Fruit fly (Drosophila melanogaster): ENCODE measurements around the gene CG9962.

CG9962 gene

dm6 chr2L:2653749-2654148 is 6.2 kb upstream of the CG9962 start, which contains the start of gene Or23a:
Gene Or23a, plus strand, starts transcription at chr2L:2654049.
- TF ChIP-seq dsf (GFP tag; optimal IDR thresholded peaks at IDR 0.05; ENCODE audit: borderline replicate concordance) (no peak), dl (GFP tag; optimal IDR thresholded peaks at IDR 0.05; ENCODE audit: insufficient read depth in 1 of 2, partially characterized antibody in 2 of 2) (no peak), Dfd (GFP tag; optimal IDR thresholded peaks at IDR 0.05) (no peak), Abd-B (GFP tag; optimal IDR thresholded peaks at IDR 0.05) (no peak), lola (GFP tag; optimal IDR thresholded peaks at IDR 0.05) (no peak), sv (GFP tag; optimal IDR thresholded peaks at IDR 0.05) (no peak), CG32264 (GFP tag; optimal IDR thresholded peaks at IDR 0.05) (no peak), N (GFP tag; optimal IDR thresholded peaks at IDR 0.05) (no peak), OdsH (GFP tag; optimal IDR thresholded peaks at IDR 0.05) (no peak), fru (GFP tag; optimal IDR thresholded peaks at IDR 0.05) (no peak), GATAd (GFP tag; optimal IDR thresholded peaks at IDR 0.05) (no peak), h (GFP tag; optimal IDR thresholded peaks at IDR 0.05) (no peak), jim (GFP tag; optimal IDR thresholded peaks at IDR 0.05) (no peak), Rel (GFP tag; optimal IDR thresholded peaks at IDR 0.05) (no peak), Rel (tag; optimal IDR thresholded peaks at IDR 0.05) (no peak), CG9705 (GFP tag; optimal IDR thresholded peaks at IDR 0.05) (no peak), Jra (GFP tag; optimal IDR thresholded peaks at IDR 0.05) (no peak)

dm6 chr2L:2652746-2653145 is 5.2 kb upstream of the CG9962 start, which contains the start of gene Prosbeta4R1:
Gene Prosbeta4R1, plus strand, starts transcription at chr2L:2653046.
- TF ChIP-seq h (GFP tag; optimal IDR thresholded peaks at IDR 0.05) = no peak
- TF ChIP-seq OdsH (GFP tag; optimal IDR thresholded peaks at IDR 0.05) = no peak
- TF ChIP-seq rgr (GFP tag; optimal IDR thresholded peaks at IDR 0.05) = no peak
- TF ChIP-seq ey (GFP tag; optimal IDR thresholded peaks at IDR 0.05) = no peak
- TF ChIP-seq fru (GFP tag; optimal IDR thresholded peaks at IDR 0.05) = no peak
- no peak for TF ChIP-seq jim (GFP tag; optimal IDR thresholded peaks at IDR 0.05)
- TF ChIP-seq CG9705 (GFP tag; optimal IDR thresholded peaks at IDR 0.05) = no peak
- no peak for TF ChIP-seq Sp1 (GFP tag; optimal IDR thresholded peaks at IDR 0.05)
- TF ChIP-seq usp (GFP tag; optimal IDR thresholded peaks at IDR 0.05) = no peak
- no peak for TF ChIP-seq sv (GFP tag; optimal IDR thresholded peaks at IDR 0.05)
- no peak for TF ChIP-seq N (GFP tag; optimal IDR thresholded peaks at IDR 0.05)
- TF ChIP-seq foxo (GFP tag; optimal IDR thresholded peaks at IDR 0.05) = no peak
- no peak for TF ChIP-seq Dfd (GFP tag; optimal IDR thresholded peaks at IDR 0.05)
- no peak for TF ChIP-seq br (GFP tag; optimal IDR thresholded peaks at IDR 0.05)

dm6 chr2L:2652314-2652713 is 4.8 kb upstream of the CG9962 start, which contains the start of gene CG33125:
Gene CG33125, minus strand, starts transcription at chr2L:2652414.
- no peak for TF ChIP-seq Vsx2 (GFP tag; optimal IDR thresholded peaks at IDR 0.05; ENCODE audit: partially characterized antibody)
- no peak for TF ChIP-seq Rel (GFP tag; optimal IDR thresholded peaks at IDR 0.05)
- TF ChIP-seq Rel (tag; optimal IDR thresholded peaks at IDR 0.05) = no peak
- no peak for TF ChIP-seq Hnf4 (GFP tag; optimal IDR thresholded peaks at IDR 0.05)
- no peak for TF ChIP-seq GATAd (GFP tag; optimal IDR thresholded peaks at IDR 0.05)
- TF ChIP-seq Myc (optimal IDR thresholded peaks at IDR 0.05) = no peak
- TF ChIP-seq psq (GFP tag; optimal IDR thresholded peaks at IDR 0.05) = no peak
- TF ChIP-seq Dif (GFP tag; optimal IDR thresholded peaks at IDR 0.05; ENCODE audit: partially characterized antibody) = no peak
- no peak for TF ChIP-seq Mio (GFP tag; optimal IDR thresholded peaks at IDR 0.05)

dm6 chr2L:2637002-2637377 is 10.5 kb downstream of the CG9962 start:
- TF ChIP-seq Rel (GFP tag; optimal IDR thresholded peaks at IDR 0.05) = no peak
- no peak for TF ChIP-seq Rel (tag; optimal IDR thresholded peaks at IDR 0.05)
- no peak for TF ChIP-seq rgr (GFP tag; optimal IDR thresholded peaks at IDR 0.05)
- no peak for TF ChIP-seq Abd-B (GFP tag; optimal IDR thresholded peaks at IDR 0.05)
- TF ChIP-seq jim (GFP tag; optimal IDR thresholded peaks at IDR 0.05) = no peak
- TF ChIP-seq Sp1 (GFP tag; optimal IDR thresholded peaks at IDR 0.05) = no peak
- TF ChIP-seq dl (GFP tag; optimal IDR thresholded peaks at IDR 0.05; ENCODE audit: insufficient read depth in 1 of 2, partially characterized antibody in 2 of 2) = no peak
- TF ChIP-seq Dfd (GFP tag; optimal IDR thresholded peaks at IDR 0.05) = no peak
- no peak for TF ChIP-seq dsf (GFP tag; optimal IDR thresholded peaks at IDR 0.05; ENCODE audit: borderline replicate concordance)
- no peak for TF ChIP-seq tai (GFP tag; optimal IDR thresholded peaks at IDR 0.05)
- TF ChIP-seq usp (GFP tag; optimal IDR thresholded peaks at IDR 0.05) = no peak
- TF ChIP-seq CrebA (GFP tag; optimal IDR thresholded peaks at IDR 0.05; ENCODE audit: borderline replicate concordance) = no peak
- TF ChIP-seq Mio (GFP tag; optimal IDR thresholded peaks at IDR 0.05) = no peak
- TF ChIP-seq dmrt93B (GFP tag; optimal IDR thresholded peaks at IDR 0.05) = no peak
- no peak for TF ChIP-seq pan (optimal IDR thresholded peaks at IDR 0.05)
- no peak for TF ChIP-seq Myc (optimal IDR thresholded peaks at IDR 0.05)
- no peak for TF ChIP-seq Vsx2 (GFP tag; optimal IDR thresholded peaks at IDR 0.05; ENCODE audit: partially characterized antibody)
- TF ChIP-seq lola (GFP tag; optimal IDR thresholded peaks at IDR 0.05) = no peak
- no peak for TF ChIP-seq psq (GFP tag; optimal IDR thresholded peaks at IDR 0.05)
